Worm (Caenorhabditis elegans) whole organism, midembryonic: ENCODE results near the gene Y54G2A.72.

Experiments used
- T22C8.4 ChIP-seq: fragments of 200-800 bp; sonication (Bioruptor generic); IDR thresholded peaks from 2 replicates; pipeline ENCODE4 v1.3.6; 2022; ENCODE audit warnings: missing genetic modification characterization, missing compliant biosample characterization
- cog-1 ChIP-seq: sonication (generic microtip); optimal IDR thresholded peaks from 2 replicates; lab custom pipeline; 2016; ENCODE audit warnings: missing genetic modification characterization, missing compliant biosample characterization
- flt-1 ChIP-seq: fragments of 200-800 bp; sonication (Bioruptor generic); IDR thresholded peaks from 2 replicates; pipeline ENCODE4 v1.3.6; 2022; ENCODE audit warnings: missing genetic modification characterization, missing compliant biosample characterization
- klf-2 ChIP-seq: fragments of 200-800 bp; sonication (Bioruptor generic); conservative IDR thresholded peaks from 2 replicates; pipeline ENCODE4 v1.3.6; 2022; ENCODE audit warnings: missing genetic modification reagents, missing genetic modification characterization, missing compliant biosample characterization
- med-1 ChIP-seq: sonication (generic microtip); optimal IDR thresholded peaks from 2 replicates; lab custom pipeline; 2017; ENCODE audit warnings: missing genetic modification characterization, mild to moderate bottlenecking, missing compliant biosample characterization, antibody characterized with exemption, missing genetic modification reagents; ENCODE audit not compliant: insufficient read depth
- ref-1 ChIP-seq: fragments of 200-800 bp; sonication (Bioruptor generic); conservative IDR thresholded peaks from 2 replicates; pipeline ENCODE4 v1.3.6; 2022; ENCODE audit warnings: missing genetic modification reagents, missing genetic modification characterization, missing compliant biosample characterization
- tab-1 ChIP-seq: fragments of 200-800 bp; sonication (Bioruptor generic); IDR thresholded peaks from 2 replicates; pipeline ENCODE4 v1.3.6; 2022; ENCODE audit warnings: missing genetic modification characterization, missing compliant biosample characterization
- ztf-23 ChIP-seq: fragments of 200-800 bp; sonication (Bioruptor generic); IDR thresholded peaks from 2 replicates; pipeline ENCODE4 v1.3.6; 2022; ENCODE audit warnings: missing genetic modification reagents, missing genetic modification characterization, missing compliant biosample characterization
- ztf-29 ChIP-seq: fragments of 200-800 bp; sonication (Bioruptor generic); IDR thresholded peaks from 2 replicates; pipeline ENCODE4 v1.3.6; 2022; ENCODE audit warnings: missing genetic modification reagents, missing genetic modification characterization, missing compliant biosample characterization

Y54G2A.72 gene

DNA sequence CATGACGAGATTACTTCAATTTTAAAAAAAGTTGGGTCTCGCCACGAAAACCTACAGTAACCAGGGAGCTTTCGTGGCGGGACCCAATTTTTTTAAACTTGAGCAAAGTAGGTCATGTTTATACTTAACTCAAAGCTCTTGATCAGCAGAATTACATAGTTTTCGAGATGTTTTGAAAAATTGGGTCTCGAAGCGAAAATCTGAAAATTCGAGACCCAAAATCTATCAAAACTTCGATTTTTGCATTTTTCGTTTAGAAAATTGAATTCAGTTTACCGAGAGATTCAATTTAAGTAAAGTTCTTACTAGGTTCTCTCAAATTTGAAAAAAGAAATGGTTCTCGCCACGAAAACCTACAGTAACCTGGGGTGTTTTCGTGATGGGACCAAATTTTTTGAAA is 7.9 kb upstream of the Y54G2A.72 start:
- no peak for TF ChIP-seq ztf-29 (GFP tag; lab: Robert Waterston, UW)
- no peak for TF ChIP-seq flt-1 (GFP tag; lab: Robert Waterston, UW)
- TF ChIP-seq med-1 (GFP tag; lab: Kevin White, UChicago): no peak
- TF ChIP-seq ztf-23 (GFP tag; lab: Robert Waterston, UW): no peak
- no peak for TF ChIP-seq tab-1 (GFP tag; lab: Robert Waterston, UW)
- TF ChIP-seq ref-1: no peak
- no peak for TF ChIP-seq klf-2 (GFP tag; lab: Robert Waterston, UW)
- no peak for TF ChIP-seq T22C8.4 (GFP tag; lab: Robert Waterston, UW)
- TF ChIP-seq cog-1 (tag; lab: Kevin White, UChicago): no peak

ce11 chrIV:2770835-2771234 is 7.1 kb upstream of the Y54G2A.72 start:
- TF ChIP-seq T22C8.4 (GFP tag; lab: Robert Waterston, UW): no peak
- no peak for TF ChIP-seq med-1 (GFP tag; lab: Kevin White, UChicago)
- TF ChIP-seq tab-1 (GFP tag; lab: Robert Waterston, UW): no peak
- TF ChIP-seq klf-2 (GFP tag; lab: Robert Waterston, UW): no peak
- no peak for TF ChIP-seq ref-1
- TF ChIP-seq cog-1 (tag; lab: Kevin White, UChicago): no peak
- no peak for TF ChIP-seq ztf-29 (GFP tag; lab: Robert Waterston, UW)
- TF ChIP-seq ztf-23 (GFP tag; lab: Robert Waterston, UW): no peak
- no peak for TF ChIP-seq flt-1 (GFP tag; lab: Robert Waterston, UW)

DNA sequence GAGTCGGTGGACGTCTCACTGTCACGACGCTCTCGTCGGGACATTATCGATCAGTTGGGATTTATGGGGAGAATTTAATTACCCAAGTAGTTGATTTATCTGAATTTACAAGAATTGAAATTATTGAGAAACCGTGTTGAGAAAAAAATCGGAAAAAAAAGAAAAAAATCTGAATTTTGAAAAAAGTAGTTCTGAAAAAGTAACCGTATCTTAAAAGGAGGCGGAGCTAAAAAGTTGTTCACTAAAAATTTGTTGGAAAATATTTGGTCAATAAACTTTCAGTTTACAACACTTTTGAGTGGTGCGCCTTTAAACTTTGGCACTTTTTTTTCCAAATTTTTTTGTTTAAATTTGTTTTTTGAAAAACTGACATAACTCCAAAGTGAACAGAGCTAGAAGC is 6.2 kb upstream of the Y54G2A.72 start, which contains the start of gene Y54G2A.11:
Gene Y54G2A.11, minus strand, starts transcription at position 101 of the 400 bp plus-strand sequence.
- TF ChIP-seq ztf-23 (GFP tag; lab: Robert Waterston, UW) (no peak), cog-1 (tag; lab: Kevin White, UChicago) (no peak), med-1 (GFP tag; lab: Kevin White, UChicago) (no peak), ztf-29 (GFP tag; lab: Robert Waterston, UW) (no peak), klf-2 (GFP tag; lab: Robert Waterston, UW) (no peak), flt-1 (GFP tag; lab: Robert Waterston, UW) (no peak), T22C8.4 (GFP tag; lab: Robert Waterston, UW) (no peak), ref-1 (no peak), tab-1 (GFP tag; lab: Robert Waterston, UW) (no peak)

ce11 chrIV:2772209-2772851 is 5.6 kb upstream of the Y54G2A.72 start:
- no peak for TF ChIP-seq ref-1
- TF ChIP-seq tab-1 (GFP tag; lab: Robert Waterston, UW): no peak
- no peak for TF ChIP-seq T22C8.4 (GFP tag; lab: Robert Waterston, UW)
- TF ChIP-seq med-1 (GFP tag; lab: Kevin White, UChicago): no peak
- TF ChIP-seq ztf-23 (GFP tag; lab: Robert Waterston, UW): no peak
- no peak for TF ChIP-seq ztf-29 (GFP tag; lab: Robert Waterston, UW)
- no peak for TF ChIP-seq klf-2 (GFP tag; lab: Robert Waterston, UW)
- no peak for TF ChIP-seq cog-1 (tag; lab: Kevin White, UChicago)
- TF ChIP-seq flt-1 (GFP tag; lab: Robert Waterston, UW): no peak

DNA sequence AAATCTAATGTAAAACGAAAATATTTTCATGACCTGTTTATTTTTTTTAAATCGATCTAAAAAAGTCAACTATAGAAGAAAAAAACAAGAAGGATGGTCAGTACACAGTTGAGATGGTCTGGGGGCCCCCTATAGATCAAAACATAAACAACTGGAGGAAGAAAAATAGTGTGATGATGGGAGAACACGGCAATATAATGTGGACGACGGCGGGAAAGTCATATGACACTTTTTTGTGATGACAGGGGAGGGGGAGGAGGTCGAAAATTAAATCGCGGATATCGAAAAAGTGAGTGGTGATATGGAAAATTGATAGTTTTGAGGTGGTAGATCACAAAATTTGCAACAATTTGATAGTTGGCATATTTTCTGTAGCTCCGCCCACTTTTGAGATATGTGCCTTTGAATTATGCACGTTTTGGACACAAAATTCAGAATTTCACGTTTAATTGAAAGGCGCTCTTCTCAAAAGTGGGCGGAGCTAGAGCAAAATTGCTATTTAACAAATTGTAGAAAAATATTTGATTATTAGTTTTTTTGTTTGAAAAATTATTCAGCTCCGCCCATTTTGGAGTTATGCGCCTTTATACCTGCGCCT is 4.5 kb upstream of the Y54G2A.72 start:
- TF ChIP-seq klf-2 (GFP tag; lab: Robert Waterston, UW) (no peak), ztf-29 (GFP tag; lab: Robert Waterston, UW) (no peak), ztf-23 (GFP tag; lab: Robert Waterston, UW) (no peak), T22C8.4 (GFP tag; lab: Robert Waterston, UW) (no peak), med-1 (GFP tag; lab: Kevin White, UChicago) (no peak), cog-1 (tag; lab: Kevin White, UChicago) (no peak)

DNA sequence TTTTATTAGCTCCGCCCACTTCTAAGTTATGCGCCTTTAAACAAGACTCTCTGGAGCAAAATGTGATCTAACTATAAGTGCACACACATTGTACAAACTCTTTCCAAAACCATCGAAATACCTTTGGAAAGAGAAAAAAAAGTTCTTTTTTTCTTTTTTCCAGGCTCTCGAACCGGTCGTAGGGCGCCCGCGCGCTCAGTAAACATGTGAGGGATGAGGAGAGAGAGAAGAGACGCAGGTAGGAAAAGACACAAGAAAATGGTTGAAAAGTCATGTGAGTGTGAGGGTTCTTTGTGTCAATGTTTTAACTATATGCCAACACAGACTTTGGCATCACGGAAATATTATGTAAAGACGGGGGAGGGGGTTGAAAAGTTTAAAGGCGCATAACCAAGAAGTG is 3.4 kb upstream of the Y54G2A.72 start:
- TF ChIP-seq ztf-29 (GFP tag; lab: Robert Waterston, UW): no peak
- TF ChIP-seq klf-2 (GFP tag; lab: Robert Waterston, UW): no peak
- TF ChIP-seq flt-1 (GFP tag; lab: Robert Waterston, UW): 0 out of 2 replicates have a peak, but pooled peaks have one; percentile 6
- peak; percentile 56; the same call in 1 of the 2 replicates for TF ChIP-seq ztf-23 (GFP tag; lab: Robert Waterston, UW)
- no peak for TF ChIP-seq ref-1

DNA sequence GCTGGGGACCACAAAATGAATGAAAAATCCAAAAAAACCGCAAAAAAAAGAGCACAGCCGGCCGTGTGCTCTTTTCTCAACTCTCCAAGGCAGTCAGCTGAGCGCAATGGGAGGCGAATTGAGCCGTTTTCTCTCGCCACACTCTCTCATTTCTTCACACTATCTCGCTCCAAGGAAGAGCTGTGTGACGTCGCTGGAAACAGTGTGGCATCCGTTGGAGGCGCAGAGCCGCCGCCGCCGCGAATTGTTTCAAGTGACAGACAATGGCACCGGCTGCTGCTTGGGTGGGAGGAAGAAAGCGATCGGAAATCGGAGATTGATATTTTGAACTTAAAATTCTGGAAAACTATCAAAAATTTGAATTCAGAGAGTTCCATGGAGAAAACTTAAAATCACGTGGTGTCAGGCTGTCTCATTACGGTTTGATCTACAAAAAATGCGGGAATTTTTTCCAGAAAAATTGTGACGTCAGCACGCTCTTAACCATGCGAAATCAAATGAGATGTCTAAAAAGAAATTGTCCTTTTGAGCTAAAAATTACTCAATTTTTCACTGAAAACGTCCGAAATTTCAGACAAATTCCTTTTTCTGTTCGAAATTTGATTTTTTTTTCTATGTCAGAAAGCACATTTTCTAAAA is 1.8 kb upstream of the Y54G2A.72 start:
- TF ChIP-seq ztf-23 (GFP tag; lab: Robert Waterston, UW) (no peak), tab-1 (GFP tag; lab: Robert Waterston, UW) (no peak), flt-1 (GFP tag; lab: Robert Waterston, UW) (no peak), ref-1 (no peak), T22C8.4 (GFP tag; lab: Robert Waterston, UW) (no peak), ztf-29 (GFP tag; lab: Robert Waterston, UW) (no peak), klf-2 (GFP tag; lab: Robert Waterston, UW) (no peak), cog-1 (tag; lab: Kevin White, UChicago) (no peak), med-1 (GFP tag; lab: Kevin White, UChicago) (no peak)

ce11 chrIV:2776733-2777132 is 1.2 kb upstream of the Y54G2A.72 start:
- TF ChIP-seq klf-2 (GFP tag; lab: Robert Waterston, UW): no peak
- TF ChIP-seq cog-1 (tag; lab: Kevin White, UChicago): no peak
- TF ChIP-seq med-1 (GFP tag; lab: Kevin White, UChicago): no peak
- TF ChIP-seq tab-1 (GFP tag; lab: Robert Waterston, UW): no peak
- no peak for TF ChIP-seq ref-1
- no peak for TF ChIP-seq T22C8.4 (GFP tag; lab: Robert Waterston, UW)
- TF ChIP-seq flt-1 (GFP tag; lab: Robert Waterston, UW): no peak
- no peak for TF ChIP-seq ztf-23 (GFP tag; lab: Robert Waterston, UW)
- TF ChIP-seq ztf-29 (GFP tag; lab: Robert Waterston, UW): no peak
